Fruit fly (Drosophila melanogaster) Kc167 (cell line): ENCODE data around the gene CG44004.

ENCODE experiments used
- Myc ChIP-seq: fragments of >200 bp; optimal IDR thresholded peaks from 2 replicates; lab custom pipeline; 2017; ENCODE audit warnings: missing external identifiers
- Sin3A ChIP-seq: fragments of >200 bp; optimal IDR thresholded peaks from 2 replicates; lab custom pipeline; 2018; ENCODE audit warnings: missing external identifiers
- h ChIP-seq: fragments of >200 bp; optimal IDR thresholded peaks from 3 replicates; lab custom pipeline; 2018; ENCODE audit warnings: missing external identifiers
- insv ChIP-seq: fragments of >200 bp; optimal IDR thresholded peaks from 3 replicates; lab custom pipeline; 2018; ENCODE audit warnings: missing external identifiers
- psq ChIP-seq: fragments of >200 bp; optimal IDR thresholded peaks from 2 replicates; lab custom pipeline; 2017; ENCODE audit warnings: missing external identifiers
- ttk ChIP-seq: sonication (Bioruptor generic); optimal IDR thresholded peaks from 2 replicates; lab custom pipeline; 2017; ENCODE audit warnings: missing external identifiers

DNA sequence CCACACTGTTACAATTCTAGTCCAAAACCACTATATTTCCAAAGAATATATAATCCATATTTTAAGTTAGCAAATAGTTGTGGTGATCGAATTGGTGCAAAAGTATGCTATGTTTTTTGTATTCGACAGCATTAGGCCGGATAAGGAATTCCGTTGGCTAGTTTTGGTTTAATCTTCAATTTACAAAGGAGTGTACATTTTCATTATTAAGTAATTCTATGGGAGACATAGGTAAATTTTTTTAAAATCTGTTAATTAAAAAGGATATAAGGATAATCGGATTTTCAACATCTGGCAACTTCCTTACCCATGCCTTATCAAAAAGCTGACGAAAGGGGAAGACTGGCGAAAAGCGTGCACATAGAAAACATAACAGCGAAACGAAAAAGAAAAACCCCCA lies 5.0 kb upstream of the CG44004 start:
- TF ChIP-seq Sin3A (no peak), ttk (lab: Kevin White, UChicago) (no peak), psq (lab: Kevin White, UChicago) (no peak), Myc (lab: Kevin White, UChicago) (no peak), insv (lab: Kevin White, UChicago) (no peak), h (no peak)
